Worm (Caenorhabditis elegans) whole organism, midembryonic: Measurements from ENCODE around the gene ehs-1.

Experiments used
- T22C8.4 ChIP-seq: fragments of 200-800 bp; sonication (Bioruptor generic); IDR thresholded peaks from 2 replicates; pipeline ENCODE4 v1.3.6; 2022; ENCODE audit warnings: missing genetic modification characterization, missing compliant biosample characterization
- cog-1 ChIP-seq: sonication (generic microtip); optimal IDR thresholded peaks from 2 replicates; lab custom pipeline; 2016; ENCODE audit warnings: missing genetic modification characterization, missing compliant biosample characterization
- flt-1 ChIP-seq: fragments of 200-800 bp; sonication (Bioruptor generic); IDR thresholded peaks from 2 replicates; pipeline ENCODE4 v1.3.6; 2022; ENCODE audit warnings: missing genetic modification characterization, missing compliant biosample characterization
- klf-2 ChIP-seq: fragments of 200-800 bp; sonication (Bioruptor generic); conservative IDR thresholded peaks from 2 replicates; pipeline ENCODE4 v1.3.6; 2022; ENCODE audit warnings: missing genetic modification reagents, missing genetic modification characterization, missing compliant biosample characterization
- med-1 ChIP-seq: sonication (generic microtip); optimal IDR thresholded peaks from 2 replicates; lab custom pipeline; 2017; ENCODE audit warnings: missing genetic modification characterization, mild to moderate bottlenecking, missing compliant biosample characterization, antibody characterized with exemption, missing genetic modification reagents; ENCODE audit not compliant: insufficient read depth
- ref-1 ChIP-seq: fragments of 200-800 bp; sonication (Bioruptor generic); conservative IDR thresholded peaks from 2 replicates; pipeline ENCODE4 v1.3.6; 2022; ENCODE audit warnings: missing genetic modification reagents, missing genetic modification characterization, missing compliant biosample characterization
- tab-1 ChIP-seq: fragments of 200-800 bp; sonication (Bioruptor generic); IDR thresholded peaks from 2 replicates; pipeline ENCODE4 v1.3.6; 2022; ENCODE audit warnings: missing genetic modification characterization, missing compliant biosample characterization
- ztf-23 ChIP-seq: fragments of 200-800 bp; sonication (Bioruptor generic); IDR thresholded peaks from 2 replicates; pipeline ENCODE4 v1.3.6; 2022; ENCODE audit warnings: missing genetic modification reagents, missing genetic modification characterization, missing compliant biosample characterization
- ztf-29 ChIP-seq: fragments of 200-800 bp; sonication (Bioruptor generic); IDR thresholded peaks from 2 replicates; pipeline ENCODE4 v1.3.6; 2022; ENCODE audit warnings: missing genetic modification reagents, missing genetic modification characterization, missing compliant biosample characterization

ehs-1 gene

DNA sequence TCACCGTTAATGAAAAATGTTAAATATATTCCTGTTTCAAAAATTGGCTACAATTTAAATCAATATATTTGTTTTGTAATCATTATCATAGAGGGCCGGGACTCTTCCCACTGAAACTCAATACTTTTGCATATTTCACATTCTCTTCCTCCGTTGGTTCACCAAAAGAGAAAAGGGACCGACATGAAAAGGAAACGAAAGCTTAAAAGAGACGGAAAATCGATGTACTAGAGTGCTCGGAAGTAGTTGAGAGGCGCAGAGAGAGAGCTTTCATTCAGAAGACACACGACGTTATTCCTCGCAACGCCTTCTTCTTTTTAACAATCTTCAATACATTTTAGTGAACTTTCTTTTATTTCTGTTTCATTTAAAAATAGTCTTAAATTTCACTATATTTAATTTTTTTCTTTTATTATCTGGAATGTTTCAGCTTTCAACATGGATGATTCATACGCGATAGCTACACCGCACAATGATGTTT lies at the start of gene ehs-1:
ehs-1 (plus strand) TSS at position 431 of the 481 bp plus-strand sequence.
- TF ChIP-seq klf-2 (GFP tag; lab: Robert Waterston, UW) (no peak), med-1 (no peak), ztf-23 (no peak), ref-1 (no peak), flt-1 (GFP tag; lab: Robert Waterston, UW) (no peak), cog-1 (tag; lab: Kevin White, UChicago) (no peak), T22C8.4 (GFP tag; lab: Robert Waterston, UW) (no peak), tab-1 (GFP tag; lab: Robert Waterston, UW) (no peak), ztf-29 (GFP tag; lab: Robert Waterston, UW) (no peak)

DNA sequence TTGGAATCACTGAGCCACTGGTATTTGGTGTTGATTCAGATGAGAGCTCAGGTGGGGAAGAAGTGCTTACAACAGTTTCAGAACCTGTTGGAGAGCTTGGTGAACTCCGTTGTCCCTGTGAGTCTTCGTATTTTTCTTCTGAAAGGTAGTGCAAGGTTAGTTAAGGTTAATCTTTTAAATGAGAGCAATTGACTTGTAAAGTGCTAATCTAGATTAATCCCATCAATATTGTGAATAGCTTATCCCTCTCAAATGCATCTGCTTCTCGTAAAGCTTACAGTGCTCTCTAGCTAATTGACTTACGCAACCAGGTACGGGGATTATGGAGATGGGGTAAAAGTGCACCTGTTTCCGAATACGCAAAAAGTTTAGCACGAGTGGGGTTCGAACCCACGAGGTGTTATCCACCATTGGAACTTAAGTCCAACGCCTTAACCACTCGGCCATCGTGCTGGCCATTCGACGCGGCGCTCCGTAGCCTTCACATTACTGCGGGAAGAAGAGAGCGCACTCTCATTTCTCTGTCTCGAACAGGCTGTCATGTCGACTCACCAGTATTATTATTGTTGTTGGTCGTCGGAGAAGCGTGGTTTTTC lies 47.9 kb upstream of the ehs-1 start:
- 0 out of 2 replicates have a peak, but pooled peaks have one; percentile 39 for TF ChIP-seq ref-1
- TF ChIP-seq flt-1 (GFP tag; lab: Robert Waterston, UW): peak; percentile 80; the same call in 1 of the 2 replicates
- peak; percentile 82 for TF ChIP-seq tab-1 (GFP tag; lab: Robert Waterston, UW)
- TF ChIP-seq klf-2 (GFP tag; lab: Robert Waterston, UW): no peak; the same call in 1 of the 2 replicates
- peak; percentile 80 for TF ChIP-seq ztf-23
- peak; percentile 41; the same call in 1 of the 2 replicates for TF ChIP-seq T22C8.4 (GFP tag; lab: Robert Waterston, UW)
- peak; percentile 11 for TF ChIP-seq cog-1 (tag; lab: Kevin White, UChicago)
- peak; percentile 50; the same call in 1 of the 2 replicates for TF ChIP-seq ztf-29 (GFP tag; lab: Robert Waterston, UW)
- TF ChIP-seq med-1: no peak

- TF ChIP-seq T22C8.4 (GFP tag; lab: Robert Waterston, UW) (no peak), flt-1 (GFP tag; lab: Robert Waterston, UW) (no peak), tab-1 (GFP tag; lab: Robert Waterston, UW) (no peak), med-1 (no peak), ref-1 (no peak), cog-1 (tag; lab: Kevin White, UChicago) (no peak), ztf-29 (GFP tag; lab: Robert Waterston, UW) (no peak), klf-2 (GFP tag; lab: Robert Waterston, UW) (no peak), ztf-23 (no peak)
Measured at ce11 chrII:5774120-5774519, 46.4 kb upstream of the ehs-1 start, which contains the start of the genes dmd-5 and F10C1.1. Gene dmd-5, minus strand, starts transcription at chrII:5774220. Gene F10C1.1, plus strand, starts transcription at chrII:5774229.

- no peak for TF ChIP-seq tab-1 (GFP tag; lab: Robert Waterston, UW)
- no peak for TF ChIP-seq T22C8.4 (GFP tag; lab: Robert Waterston, UW)
- TF ChIP-seq ztf-23: no peak
- TF ChIP-seq flt-1 (GFP tag; lab: Robert Waterston, UW): no peak
- no peak for TF ChIP-seq ref-1
- TF ChIP-seq ztf-29 (GFP tag; lab: Robert Waterston, UW): no peak
- no peak for TF ChIP-seq klf-2 (GFP tag; lab: Robert Waterston, UW)
- no peak for TF ChIP-seq med-1
- no peak for TF ChIP-seq cog-1 (tag; lab: Kevin White, UChicago)
Measured at ce11 chrII:5774879-5775278, 45.6 kb upstream of the ehs-1 start.

ce11 chrII:5777372-5777771 lies 43.1 kb upstream of the ehs-1 start:
- no peak for TF ChIP-seq tab-1 (GFP tag; lab: Robert Waterston, UW)
- TF ChIP-seq ztf-23: no peak
- TF ChIP-seq ref-1: no peak
- TF ChIP-seq T22C8.4 (GFP tag; lab: Robert Waterston, UW): no peak
- TF ChIP-seq cog-1 (tag; lab: Kevin White, UChicago): no peak
- TF ChIP-seq med-1: no peak
- no peak for TF ChIP-seq klf-2 (GFP tag; lab: Robert Waterston, UW)
- TF ChIP-seq flt-1 (GFP tag; lab: Robert Waterston, UW): no peak
- TF ChIP-seq ztf-29 (GFP tag; lab: Robert Waterston, UW): no peak

DNA sequence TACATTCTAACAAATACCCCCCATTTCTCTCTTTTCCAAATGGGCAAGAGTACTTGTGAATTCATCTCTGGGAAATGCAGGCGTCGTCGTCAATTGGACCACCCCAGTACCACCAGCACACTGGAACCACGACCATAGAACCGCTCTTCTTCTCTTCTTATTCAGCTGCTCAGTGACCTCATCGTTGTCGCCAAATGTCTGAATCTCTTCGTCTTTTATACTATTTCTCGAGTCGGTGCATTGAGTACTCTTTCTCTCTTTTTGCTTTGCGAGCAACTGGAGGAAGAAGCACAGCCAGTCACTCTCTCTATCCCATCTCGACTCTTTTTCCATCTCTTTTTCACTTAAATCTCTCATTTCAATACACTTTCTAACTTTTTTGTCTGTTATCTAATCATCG lies 40.6 kb upstream of the ehs-1 start:
- TF ChIP-seq ref-1 (no peak), tab-1 (GFP tag; lab: Robert Waterston, UW) (no peak), cog-1 (tag; lab: Kevin White, UChicago) (no peak), flt-1 (GFP tag; lab: Robert Waterston, UW) (no peak), ztf-29 (GFP tag; lab: Robert Waterston, UW) (no peak), klf-2 (GFP tag; lab: Robert Waterston, UW) (no peak), ztf-23 (no peak), med-1 (no peak), T22C8.4 (GFP tag; lab: Robert Waterston, UW) (no peak)

ce11 chrII:5781935-5782921 lies 38.3 kb upstream of the ehs-1 start, which contains the start of gene K05F1.6:
Gene K05F1.6, plus strand, starts transcription at chrII:5782520.
- TF ChIP-seq ztf-23: peak; percentile 84
- no peak for TF ChIP-seq med-1
- TF ChIP-seq cog-1 (tag; lab: Kevin White, UChicago): peak; percentile 58
- TF ChIP-seq ref-1: peak; percentile 54; the same call in 1 of the 2 replicates
- TF ChIP-seq ztf-29 (GFP tag; lab: Robert Waterston, UW): peak; percentile 42; the same call in 1 of the 2 replicates
- peak; percentile 70; the same call in 1 of the 2 replicates for TF ChIP-seq tab-1 (GFP tag; lab: Robert Waterston, UW)
- TF ChIP-seq T22C8.4 (GFP tag; lab: Robert Waterston, UW): peak; percentile 60
- peak; percentile 68; the same call in 1 of the 2 replicates for TF ChIP-seq klf-2 (GFP tag; lab: Robert Waterston, UW)
- TF ChIP-seq flt-1 (GFP tag; lab: Robert Waterston, UW): peak; percentile 64; the same call in 1 of the 2 replicates

DNA sequence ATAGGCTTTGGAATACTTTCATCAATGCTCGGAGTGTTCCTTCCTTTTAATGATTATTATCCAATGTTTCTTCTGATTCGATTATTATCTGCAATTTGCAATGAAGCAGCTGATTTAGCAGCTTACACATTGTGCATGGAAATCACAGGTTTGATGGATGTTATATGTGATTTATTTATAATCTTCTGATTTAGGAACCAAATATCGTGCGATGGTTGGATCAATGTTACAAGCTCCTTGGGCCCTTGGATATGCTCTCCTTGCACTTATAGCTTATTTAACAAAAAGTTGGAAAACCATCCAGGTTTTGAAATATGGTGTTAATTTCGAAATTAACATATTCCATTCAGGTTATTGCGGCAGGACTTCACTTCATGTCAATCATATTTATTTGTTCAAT lies 35.0 kb upstream of the ehs-1 start:
- no peak for TF ChIP-seq med-1

ce11 chrII:5788815-5789214 lies 31.7 kb upstream of the ehs-1 start, which contains the start of gene K05F1.13:
Gene K05F1.13, plus strand, starts transcription at chrII:5789115.
- TF ChIP-seq cog-1 (tag; lab: Kevin White, UChicago) (no peak), ztf-29 (GFP tag; lab: Robert Waterston, UW) (no peak), ztf-23 (no peak), med-1 (no peak), flt-1 (GFP tag; lab: Robert Waterston, UW) (no peak), ref-1 (no peak), tab-1 (GFP tag; lab: Robert Waterston, UW) (no peak), klf-2 (GFP tag; lab: Robert Waterston, UW) (no peak), T22C8.4 (GFP tag; lab: Robert Waterston, UW) (no peak)
